Worm (Caenorhabditis elegans) whole organism, L4 larva: ENCODE data around the gene R186.3.

Source experiments
- F26F4.8 ChIP-seq: fragments of 200-800 bp; sonication (Bioruptor generic); conservative IDR thresholded peaks from 2 replicates; pipeline ENCODE4 v1.3.6; 2022; ENCODE audit warnings: missing genetic modification characterization, missing compliant biosample characterization
- Y48G9A.11 ChIP-seq: fragments of 200-800 bp; sonication (Bioruptor generic); IDR thresholded peaks from 2 replicates; pipeline ENCODE4 v1.3.6; 2022; ENCODE audit warnings: missing genetic modification reagents, missing genetic modification characterization, missing compliant biosample characterization
- ctbp-1 ChIP-seq: fragments of 200-800 bp; sonication (Bioruptor generic); IDR thresholded peaks from 2 replicates; pipeline ENCODE4 v1.3.6; 2022; ENCODE audit warnings: missing genetic modification reagents, missing genetic modification characterization, missing compliant biosample characterization
- egl-27 ChIP-seq: sonication (generic microtip); optimal IDR thresholded peaks from 3 replicates; lab custom pipeline; 2017; ENCODE audit warnings: missing biosample characterization, missing genetic modification reagents, missing genetic modification characterization
- hlh-30 ChIP-seq: sonication (generic microtip); optimal IDR thresholded peaks from 2 replicates; lab custom pipeline; 2017; ENCODE audit warnings: antibody characterized with exemption, mild to moderate bottlenecking, missing genetic modification characterization, missing compliant biosample characterization; ENCODE audit not compliant: insufficient read depth
- lin-13 ChIP-seq: fragments of 150-350 bp; optimal IDR thresholded peaks from 2 replicates; lab custom pipeline; 2014; ENCODE audit warnings: missing biosample characterization, missing genetic modification reagents, missing genetic modification characterization
- lin-29 ChIP-seq: fragments of 200-800 bp; sonication (Bioruptor generic); IDR thresholded peaks from 2 replicates; pipeline ENCODE4 v1.3.6; 2022; ENCODE audit warnings: missing genetic modification reagents, missing genetic modification characterization, missing compliant biosample characterization
- lin-39 ChIP-seq: fragments of 150-350 bp; optimal IDR thresholded peaks from 2 replicates; lab custom pipeline; 2014; ENCODE audit warnings: missing biosample characterization, missing genetic modification reagents, missing genetic modification characterization
- madf-5 ChIP-seq, 2 experiments: fragments of 200-800 bp; sonication (Bioruptor generic); IDR thresholded peaks; 2 replicates each; pipeline ENCODE4 v1.3.6; 2022; ENCODE audit warnings: missing compliant biosample characterization in 2 of 2, missing genetic modification characterization in 2 of 2
- nhr-77 ChIP-seq: fragments of 150-350 bp; optimal IDR thresholded peaks from 2 replicates; lab custom pipeline; 2014; ENCODE audit warnings: missing biosample characterization, missing genetic modification characterization
- pha-4 ChIP-seq, 2 experiments: fragments of 150-350 bp in 1 of 2; fragments of 200-800 bp in 1 of 2; sonication (Bioruptor generic) in 1 of 2; IDR thresholded peaks in 1 of 2; optimal IDR thresholded peaks in 1 of 2; 2 replicates each; pipeline versions ENCODE4 v1.3.6 to Lab custom; 2014 to 2022; ENCODE audit warnings: missing genetic modification characterization in 2 of 2, missing genetic modification reagents in 2 of 2, missing biosample characterization in 1 of 2, missing compliant biosample characterization in 1 of 2
- ztf-11 ChIP-seq: fragments of 150-350 bp; optimal IDR thresholded peaks from 2 replicates; lab custom pipeline; 2014; ENCODE audit warnings: missing biosample characterization, missing genetic modification characterization

ce11 chrV:12939434-12939833 lies 27.6 kb downstream of the R186.3 start, which contains the start of gene T16G1.5:
- TF ChIP-seq lin-13 (GFP tag; lab: Kevin White, UChicago) (no peak), madf-5 (GFP tag; IDR thresholded peaks at IDR 0.05; lab: Robert Waterston, UW) (no peak), ctbp-1 (GFP tag; lab: Robert Waterston, UW) (no peak), F26F4.8 (GFP tag; lab: Robert Waterston, UW) (no peak), Y48G9A.11 (no peak), egl-27 (tag; lab: Kevin White, UChicago) (no peak), pha-4 (GFP tag; IDR thresholded peaks at IDR 0.05; lab: Robert Waterston, UW) (no peak), pha-4 (tag; optimal IDR thresholded peaks at IDR 0.05; lab: Kevin White, UChicago) (no peak), ztf-11 (tag; lab: Kevin White, UChicago) (no peak), lin-29 (GFP tag; lab: Robert Waterston, UW) (no peak), nhr-77 (peak; percentile 36), lin-39 (tag; lab: Kevin White, UChicago) (no peak), hlh-30 (tag; lab: Kevin White, UChicago) (no peak)
